Fruit fly (Drosophila melanogaster) ovary, adult (tissue): ENCODE measurements around the gene CG8032.

Experiments
- CG17801 ChIP-seq: fragments of 200-800 bp; optimal IDR thresholded peaks from 2 replicates; lab custom pipeline; 2019; ENCODE audit warnings: missing biosample characterization, mild to moderate bottlenecking, missing genetic modification characterization, moderate library complexity; ENCODE audit not compliant: partially characterized antibody

The CG8032 gene

dm6 chr3R:8694110-8694826 lies 30.4 kb downstream of the CG8032 start:
- TF ChIP-seq CG17801 (GFP tag; lab: Kevin White, UChicago), result no peak

dm6 chr3R:8697772-8698259 lies 33.9 kb downstream of the CG8032 start, which contains the start of gene hb:
TSS of gene hb (minus strand) at chr3R:8697822.
- TF ChIP-seq CG17801 (GFP tag; lab: Kevin White, UChicago), result no peak

- no peak for TF ChIP-seq CG17801 (GFP tag; lab: Kevin White, UChicago)
Measured at dm6 chr3R:8699230-8699629, 35.3 kb downstream of the CG8032 start.

dm6 chr3R:8700660-8701059 lies 36.7 kb downstream of the CG8032 start:
- TF ChIP-seq CG17801 (GFP tag; lab: Kevin White, UChicago), result no peak

dm6 chr3R:8701197-8701596 lies 37.3 kb downstream of the CG8032 start:
- no peak for TF ChIP-seq CG17801 (GFP tag; lab: Kevin White, UChicago)

- TF ChIP-seq CG17801 (GFP tag; lab: Kevin White, UChicago), result no peak
Measured at dm6 chr3R:8704669-8705068, 40.8 kb downstream of the CG8032 start.

dm6 chr3R:8705323-8706097 lies 41.6 kb downstream of the CG8032 start:
- no peak for TF ChIP-seq CG17801 (GFP tag; lab: Kevin White, UChicago)

- no peak for TF ChIP-seq CG17801 (GFP tag; lab: Kevin White, UChicago)
Measured at dm6 chr3R:8707166-8707565, 43.3 kb downstream of the CG8032 start.

dm6 chr3R:8711890-8712449 lies 48.1 kb downstream of the CG8032 start:
- no peak for TF ChIP-seq CG17801 (GFP tag; lab: Kevin White, UChicago)

dm6 chr3R:8712722-8713131 lies 48.8 kb downstream of the CG8032 start, which contains the start of gene CG8112:
TSS of gene CG8112 (plus strand) at chr3R:8712933.
- peak; percentile 76 for TF ChIP-seq CG17801 (GFP tag; lab: Kevin White, UChicago)

dm6 chr3R:8715371-8715770 lies 51.5 kb downstream of the CG8032 start:
- TF ChIP-seq CG17801 (GFP tag; lab: Kevin White, UChicago), result no peak

- peak; percentile 2 for TF ChIP-seq CG17801 (GFP tag; lab: Kevin White, UChicago)
Measured at dm6 chr3R:8715851-8716550, 52.1 kb downstream of the CG8032 start, which contains the start of gene TMEM216. TSS of gene TMEM216 (plus strand) at chr3R:8716243.

dm6 chr3R:8716551-8716879 lies 52.6 kb downstream of the CG8032 start:
- TF ChIP-seq CG17801 (GFP tag; lab: Kevin White, UChicago), result no peak
